Fruit fly (Drosophila melanogaster): ENCODE measurements around the gene sowah.

sowah gene

dm6 chr3L:12514762-12515215 is 57.6 kb downstream of the sowah start, which contains the start of the genes sti and tral (continued):
- no peak; the same call in 1 of the 2 replicates for TF ChIP-seq Doc2 (GFP tag; IDR thresholded peaks at IDR 0.05)
- peak; percentile 85 for TF ChIP-seq Nf-YC (tag; optimal IDR thresholded peaks at IDR 0.05)
- TF ChIP-seq CG12299 (tag; optimal IDR thresholded peaks at IDR 0.05) = peak; percentile 68
- TF ChIP-seq sisA (GFP tag; IDR thresholded peaks at IDR 0.05) = peak; percentile 87
- no peak for TF ChIP-seq oc (tag; optimal IDR thresholded peaks at IDR 0.05)
- TF ChIP-seq stc (GFP tag; IDR thresholded peaks at IDR 0.05) = peak; percentile 64
- no peak for TF ChIP-seq cad (GFP tag; optimal IDR thresholded peaks at IDR 0.05)
- TF ChIP-seq ap (GFP tag; IDR thresholded peaks at IDR 0.05) = peak; percentile 67
- peak; percentile 69 for TF ChIP-seq H2.0 (GFP tag; IDR thresholded peaks at IDR 0.05)
- TF ChIP-seq Sox100B (GFP tag; optimal IDR thresholded peaks at IDR 0.05) = peak; percentile 77
- TF ChIP-seq CG15011 (GFP tag; optimal IDR thresholded peaks at IDR 0.05) = peak; percentile 70
- peak; percentile 71 for TF ChIP-seq gcm (GFP tag; optimal IDR thresholded peaks at IDR 0.05)
- TF ChIP-seq CG6175 (GFP tag; IDR thresholded peaks at IDR 0.05) = peak; percentile 78
- TF ChIP-seq al (GFP tag; IDR thresholded peaks at IDR 0.05) = peak; percentile 81
- TF ChIP-seq Usf (GFP tag; optimal IDR thresholded peaks at IDR 0.05) = peak; percentile 55
- TF ChIP-seq Vsx1 (GFP tag; optimal IDR thresholded peaks at IDR 0.05) = no peak
- TF ChIP-seq Sry-β (GFP tag; optimal IDR thresholded peaks at IDR 0.05) = peak; percentile 0
- peak; percentile 76 for TF ChIP-seq B-H1 (GFP tag; IDR thresholded peaks at IDR 0.05)
- peak; percentile 78 for TF ChIP-seq CG2889 (GFP tag; IDR thresholded peaks at IDR 0.05)
- peak; percentile 90 for TF ChIP-seq Ptx1 (GFP tag; IDR thresholded peaks at IDR 0.05)
- no peak; the same call in 1 of the 2 replicates for TF ChIP-seq sim (GFP tag; IDR thresholded peaks at IDR 0.05)
- TF ChIP-seq btn (GFP tag; optimal IDR thresholded peaks at IDR 0.05) = peak; percentile 74
- TF ChIP-seq Asciz (GFP tag; optimal IDR thresholded peaks at IDR 0.05) = peak; percentile 40
- TF ChIP-seq CG10431 (GFP tag; optimal IDR thresholded peaks at IDR 0.05) = peak; percentile 67
- TF ChIP-seq MBD-R2 (GFP tag; IDR thresholded peaks at IDR 0.05) = peak; percentile 91
- TF ChIP-seq cas (GFP tag; IDR thresholded peaks at IDR 0.05) = peak; percentile 81; the same call in 1 of the 2 replicates
- peak; percentile 73 for TF ChIP-seq fd3F (GFP tag; optimal IDR thresholded peaks at IDR 0.05)
- TF ChIP-seq Stat92E (GFP tag; optimal IDR thresholded peaks at IDR 0.05) = peak in 1 of 3 experiments; percentile 2
- TF ChIP-seq CG34422 (GFP tag; IDR thresholded peaks at IDR 0.05) = peak; percentile 79; the same call in 2 of the 3 replicates
- peak; percentile 61 for TF ChIP-seq CG9437 (GFP tag; optimal IDR thresholded peaks at IDR 0.05)
- peak; percentile 83 for TF ChIP-seq trh (GFP tag; optimal IDR thresholded peaks at IDR 0.05)
- TF ChIP-seq tgo (GFP tag; IDR thresholded peaks at IDR 0.05) = peak; percentile 87
- TF ChIP-seq HLHmδ (GFP tag; optimal IDR thresholded peaks at IDR 0.05) = no peak
- TF ChIP-seq en (GFP tag; optimal IDR thresholded peaks at IDR 0.05) = peak; percentile 78
- peak; percentile 72 for TF ChIP-seq CG2202 (tag; optimal IDR thresholded peaks at IDR 0.05)
- TF ChIP-seq CG7987 (GFP tag; optimal IDR thresholded peaks at IDR 0.05) = peak; percentile 68
- peak; percentile 84 for TF ChIP-seq CG8290 (GFP tag; optimal IDR thresholded peaks at IDR 0.05)
- TF ChIP-seq CG8290 (tag; optimal IDR thresholded peaks at IDR 0.05) = peak; percentile 54 to 75
- peak; percentile 53 for TF ChIP-seq Scr (GFP tag; IDR thresholded peaks at IDR 0.05; ENCODE audit: partially characterized antibody)
- TF ChIP-seq CG3847 (GFP tag; IDR thresholded peaks at IDR 0.05) = peak; percentile 91
- TF ChIP-seq CG14014 (GFP tag; IDR thresholded peaks at IDR 0.05) = peak; percentile 87
- peak; percentile 81 for TF ChIP-seq ewg (GFP tag; optimal IDR thresholded peaks at IDR 0.05)
- TF ChIP-seq disco-r (GFP tag; optimal IDR thresholded peaks at IDR 0.05) = peak; percentile 85
- peak in 1 of 2 experiments; percentile 53 for TF ChIP-seq crp (GFP tag; optimal IDR thresholded peaks at IDR 0.05)
- TF ChIP-seq CG15514 (GFP tag; optimal IDR thresholded peaks at IDR 0.05) = peak; percentile 93
- TF ChIP-seq jing (GFP tag; optimal IDR thresholded peaks at IDR 0.05) = peak; percentile 64
- peak; percentile 92 for TF ChIP-seq B-H2 (GFP tag; optimal IDR thresholded peaks at IDR 0.05)
- TF ChIP-seq Mrtf (GFP tag; IDR thresholded peaks at IDR 0.05) = peak; percentile 80
- TF ChIP-seq Atf3 (GFP tag; optimal IDR thresholded peaks at IDR 0.05) = peak; percentile 90
- TF ChIP-seq CG13424 (tag; optimal IDR thresholded peaks at IDR 0.05) = peak; percentile 88
- peak; percentile 82 for TF ChIP-seq CG2678 (tag; optimal IDR thresholded peaks at IDR 0.05)
